Fruit fly (Drosophila melanogaster) whole organism, wandering third instar larva: ENCODE data around the gene CG8837.

Experiments used
- Abd-B ChIP-seq: fragments of >200 bp; optimal IDR thresholded peaks from 2 replicates; lab custom pipeline; 2017; ENCODE audit warnings: missing biosample characterization, missing genetic modification characterization
- CG32264 ChIP-seq: fragments of 200-800 bp; sonication (Bioruptor generic); optimal IDR thresholded peaks from 2 replicates; lab custom pipeline; 2016; ENCODE audit warnings: missing biosample characterization, missing genetic modification characterization
- CG9705 ChIP-seq: fragments of 200-800 bp; sonication (Bioruptor generic); optimal IDR thresholded peaks from 2 replicates; lab custom pipeline; 2018; ENCODE audit warnings: missing biosample characterization, mild to moderate bottlenecking, missing genetic modification characterization
- CrebA ChIP-seq: fragments of 200-800 bp; sonication (Bioruptor generic); optimal IDR thresholded peaks from 2 replicates; lab custom pipeline; 2016; ENCODE audit warnings: missing biosample characterization, mild to moderate bottlenecking, missing genetic modification characterization, borderline replicate concordance
- Dfd ChIP-seq: fragments of >200 bp; optimal IDR thresholded peaks from 2 replicates; lab custom pipeline; 2017; ENCODE audit warnings: missing biosample characterization, missing genetic modification characterization
- Dif ChIP-seq: fragments of 200-275, 200-300 bp; sonication (Bioruptor generic); optimal IDR thresholded peaks from 2 replicates; lab custom pipeline; 2018; ENCODE audit warnings: missing biosample characterization, missing genetic modification characterization; ENCODE audit not compliant: partially characterized antibody
- GATAd ChIP-seq: sonication (Bioruptor generic); optimal IDR thresholded peaks from 2 replicates; lab custom pipeline; 2016; ENCODE audit warnings: missing biosample characterization, missing genetic modification characterization
- HLH106 ChIP-seq: fragments of 200-800 bp; optimal IDR thresholded peaks from 3 replicates; lab custom pipeline; 2019; ENCODE audit warnings: missing biosample characterization, mild to moderate bottlenecking, missing genetic modification characterization, moderate library complexity
- Hnf4 ChIP-seq: fragments of 200-800 bp; sonication (Bioruptor generic); optimal IDR thresholded peaks from 2 replicates; lab custom pipeline; 2016; ENCODE audit warnings: missing biosample characterization, mild to moderate bottlenecking, missing genetic modification characterization
- Hr78 ChIP-seq: fragments of >200 bp; optimal IDR thresholded peaks from 2 replicates; lab custom pipeline; 2017; ENCODE audit warnings: missing biosample characterization, missing genetic modification characterization
- Hr83 ChIP-seq: fragments of 200-300 bp; sonication (Bioruptor generic); optimal IDR thresholded peaks from 2 replicates; lab custom pipeline; 2016; ENCODE audit warnings: missing biosample characterization, mild to moderate bottlenecking, missing genetic modification characterization, moderate library complexity; ENCODE audit not compliant: poor library complexity, severe bottlenecking
- Jra ChIP-seq: sonication (Bioruptor generic); optimal IDR thresholded peaks from 2 replicates; lab custom pipeline; 2016; ENCODE audit warnings: missing biosample characterization, missing genetic modification characterization
- Mio ChIP-seq: sonication (Bioruptor generic); optimal IDR thresholded peaks from 2 replicates; lab custom pipeline; 2016; ENCODE audit warnings: missing biosample characterization, missing genetic modification characterization
- Myc ChIP-seq: fragments of >200 bp; optimal IDR thresholded peaks from 2 replicates; lab custom pipeline; 2017
- N ChIP-seq: fragments of >200 bp; optimal IDR thresholded peaks from 2 replicates; lab custom pipeline; 2018; ENCODE audit warnings: missing biosample characterization, missing external identifiers, missing genetic modification characterization
- OdsH ChIP-seq: fragments of 200-800 bp; sonication (Bioruptor generic); optimal IDR thresholded peaks from 2 replicates; lab custom pipeline; 2016; ENCODE audit warnings: missing biosample characterization, mild to moderate bottlenecking, missing genetic modification characterization
- Rel ChIP-seq, 2 experiments: fragments of 200-800 bp; sonication (Bioruptor generic) in 1 of 2; optimal IDR thresholded peaks; 2 replicates in 1 of 2; 3 replicates in 1 of 2; lab custom pipeline; 2016 to 2019; ENCODE audit warnings: mild to moderate bottlenecking in 2 of 2, missing biosample characterization in 2 of 2, missing genetic modification characterization in 2 of 2, moderate library complexity in 1 of 2
- Sp1 ChIP-seq: fragments of 200-800 bp; sonication (Bioruptor generic); optimal IDR thresholded peaks from 3 replicates; lab custom pipeline; 2019; ENCODE audit warnings: missing biosample characterization, mild to moderate bottlenecking, missing genetic modification characterization, moderate library complexity
- Vsx2 ChIP-seq: fragments of 200-300, 225-300 bp; sonication (Bioruptor generic); optimal IDR thresholded peaks from 2 replicates; lab custom pipeline; 2018; ENCODE audit warnings: missing biosample characterization, missing genetic modification characterization; ENCODE audit not compliant: partially characterized antibody
- br ChIP-seq: fragments of 200-800 bp; sonication (Bioruptor generic); optimal IDR thresholded peaks from 2 replicates; lab custom pipeline; 2016; ENCODE audit warnings: missing biosample characterization, missing genetic modification characterization
- brk ChIP-seq: fragments of 200-800 bp; sonication (Bioruptor generic); optimal IDR thresholded peaks from 2 replicates; lab custom pipeline; 2016; ENCODE audit warnings: missing biosample characterization, mild to moderate bottlenecking, missing genetic modification characterization
- dl ChIP-seq, 2 experiments: fragments of 175-275, 200-275 bp in 1 of 2; fragments of 200-275 bp in 1 of 2; sonication (Bioruptor generic); optimal IDR thresholded peaks; lab custom pipeline; 2018; ENCODE audit warnings: mild to moderate bottlenecking in 2 of 2, missing biosample characterization in 2 of 2, missing genetic modification characterization in 2 of 2, moderate library complexity in 2 of 2; ENCODE audit not compliant: partially characterized antibody in 2 of 2, insufficient read depth in 1 of 2
- dmrt93B ChIP-seq: fragments of 200-800 bp; sonication (Bioruptor generic); optimal IDR thresholded peaks from 2 replicates; lab custom pipeline; 2018; ENCODE audit warnings: missing biosample characterization, mild to moderate bottlenecking, missing genetic modification characterization
- dsf ChIP-seq: sonication (Bioruptor generic); optimal IDR thresholded peaks from 2 replicates; lab custom pipeline; 2016; ENCODE audit warnings: missing biosample characterization, missing genetic modification characterization, borderline replicate concordance
- ey ChIP-seq: fragments of 200-800 bp; sonication (Bioruptor generic); optimal IDR thresholded peaks from 2 replicates; lab custom pipeline; 2016; ENCODE audit warnings: missing biosample characterization, missing genetic modification characterization
- foxo ChIP-seq, 2 experiments: fragments of 200-800 bp; sonication (Bioruptor generic); optimal IDR thresholded peaks; 2 replicates in 1 of 2; 3 replicates in 1 of 2; lab custom pipeline; 2016 to 2017; ENCODE audit warnings: missing biosample characterization in 2 of 2, missing genetic modification characterization in 2 of 2
- fru ChIP-seq: fragments of 200-800 bp; sonication (Bioruptor generic); optimal IDR thresholded peaks from 3 replicates; lab custom pipeline; 2016; ENCODE audit warnings: missing biosample characterization, mild to moderate bottlenecking, missing genetic modification characterization
- h ChIP-seq: fragments of 200-800 bp; sonication (Bioruptor generic); optimal IDR thresholded peaks from 3 replicates; lab custom pipeline; 2016; ENCODE audit warnings: missing biosample characterization, mild to moderate bottlenecking, missing genetic modification characterization
- jim ChIP-seq: fragments of 175-275, 200-325 bp; sonication (Bioruptor generic); optimal IDR thresholded peaks from 2 replicates; lab custom pipeline; 2016; ENCODE audit warnings: missing biosample characterization, mild to moderate bottlenecking, missing genetic modification characterization
- lola ChIP-seq: fragments of >200 bp; optimal IDR thresholded peaks from 2 replicates; lab custom pipeline; 2017; ENCODE audit warnings: missing biosample characterization, missing genetic modification characterization
- pan ChIP-seq: fragments of >200 bp; optimal IDR thresholded peaks from 2 replicates; lab custom pipeline; 2017
- psq ChIP-seq: fragments of 200-800 bp; sonication (Bioruptor generic); optimal IDR thresholded peaks from 3 replicates; lab custom pipeline; 2017; ENCODE audit warnings: missing biosample characterization, mild to moderate bottlenecking, missing genetic modification characterization, moderate library complexity
- rgr ChIP-seq: fragments of 200-800 bp; sonication (Bioruptor generic); optimal IDR thresholded peaks from 3 replicates; lab custom pipeline; 2016; ENCODE audit warnings: missing biosample characterization, mild to moderate bottlenecking, missing genetic modification characterization
- sage ChIP-seq: fragments of 200-800 bp; sonication (Bioruptor generic); optimal IDR thresholded peaks from 2 replicates; lab custom pipeline; 2016; ENCODE audit warnings: missing biosample characterization, mild to moderate bottlenecking, missing genetic modification characterization
- sv ChIP-seq: fragments of 200-800 bp; sonication (Bioruptor generic); optimal IDR thresholded peaks from 3 replicates; lab custom pipeline; 2016; ENCODE audit warnings: missing biosample characterization, missing genetic modification characterization
- tai ChIP-seq: sonication (Bioruptor generic); optimal IDR thresholded peaks from 2 replicates; lab custom pipeline; 2016; ENCODE audit warnings: missing biosample characterization, missing genetic modification characterization
- usp ChIP-seq: fragments of >200 bp; optimal IDR thresholded peaks from 2 replicates; lab custom pipeline; 2017; ENCODE audit warnings: missing biosample characterization, missing genetic modification characterization
- woc ChIP-seq: sonication (Bioruptor generic); optimal IDR thresholded peaks from 2 replicates; lab custom pipeline; 2016; ENCODE audit warnings: missing biosample characterization, mild to moderate bottlenecking, missing genetic modification characterization

CG8837 gene

dm6 chr2L:3330628-3331027, 10.6 kb downstream of the CG8837 start, which contains the start of gene CG3285:
Gene CG3285, plus strand, starts transcription at chr2L:3330928.
- TF ChIP-seq Dif (GFP tag; lab: Kevin White, UChicago) (no peak), rgr (GFP tag; lab: Kevin White, UChicago) (no peak), foxo (GFP tag; optimal IDR thresholded peaks at IDR 0.05; lab: Kevin White, UChicago) (no peak), Dfd (GFP tag; lab: Kevin White, UChicago) (no peak), brk (GFP tag; lab: Kevin White, UChicago) (no peak), dmrt93B (no peak), woc (GFP tag; lab: Kevin White, UChicago) (no peak), tai (GFP tag; lab: Kevin White, UChicago) (no peak), HLH106 (tag; lab: Kevin White, UChicago) (no peak), jim (GFP tag; lab: Kevin White, UChicago) (no peak), sv (GFP tag; lab: Kevin White, UChicago) (no peak), Vsx2 (no peak), Sp1 (no peak), Hr78 (GFP tag; lab: Kevin White, UChicago) (no peak), Jra (GFP tag; lab: Kevin White, UChicago) (no peak), Myc (no peak), br (GFP tag; lab: Kevin White, UChicago) (no peak), fru (GFP tag; lab: Kevin White, UChicago) (no peak), GATAd (GFP tag; lab: Kevin White, UChicago) (no peak), dl (GFP tag; optimal IDR thresholded peaks at IDR 0.05; lab: Kevin White, UChicago; ENCODE audit: insufficient read depth in 1 of 2, partially characterized antibody in 2 of 2) (no peak)
- TF ChIP-seq, all 38 proteins: peak for 0

dm6 chr2L:3332514-3332913, 12.5 kb downstream of the CG8837 start, which contains the start of gene CG15408:
Gene CG15408, plus strand, starts transcription at chr2L:3332814.
- TF ChIP-seq dmrt93B (no peak), HLH106 (tag; lab: Kevin White, UChicago) (no peak), Hnf4 (GFP tag; lab: Kevin White, UChicago) (no peak), CG32264 (no peak), h (no peak), Rel (GFP tag; optimal IDR thresholded peaks at IDR 0.05; lab: Kevin White, UChicago) (no peak), Rel (tag; optimal IDR thresholded peaks at IDR 0.05; lab: Kevin White, UChicago) (no peak)

dm6 chr2L:3338566-3339215, 18.6 kb downstream of the CG8837 start:
- TF ChIP-seq jim (GFP tag; lab: Kevin White, UChicago) = no peak
- TF ChIP-seq Mio (GFP tag; lab: Kevin White, UChicago) = no peak
- no peak for TF ChIP-seq Jra (GFP tag; lab: Kevin White, UChicago)
- TF ChIP-seq pan (lab: Kevin White, UChicago) = no peak
- no peak for TF ChIP-seq N
- TF ChIP-seq dl (GFP tag; optimal IDR thresholded peaks at IDR 0.05; lab: Kevin White, UChicago; ENCODE audit: insufficient read depth in 1 of 2, partially characterized antibody in 2 of 2) = no peak
- peak; percentile 40 for TF ChIP-seq HLH106 (tag; lab: Kevin White, UChicago)
- TF ChIP-seq CG32264 = no peak
- no peak for TF ChIP-seq usp (GFP tag; lab: Kevin White, UChicago)
- TF ChIP-seq rgr (GFP tag; lab: Kevin White, UChicago) = peak; percentile 35
- TF ChIP-seq sv (GFP tag; lab: Kevin White, UChicago) = peak; percentile 21
- TF ChIP-seq dsf = no peak
- TF ChIP-seq CrebA (GFP tag; lab: Kevin White, UChicago) = peak; percentile 29
- TF ChIP-seq Vsx2 = no peak
- TF ChIP-seq Abd-B (GFP tag; lab: Kevin White, UChicago) = no peak
- TF ChIP-seq fru (GFP tag; lab: Kevin White, UChicago) = peak; percentile 18
- TF ChIP-seq br (GFP tag; lab: Kevin White, UChicago) = peak; percentile 67
- TF ChIP-seq woc (GFP tag; lab: Kevin White, UChicago) = no peak
- TF ChIP-seq h = peak; percentile 30
- TF ChIP-seq Dfd (GFP tag; lab: Kevin White, UChicago) = no peak
- peak; percentile 49 for TF ChIP-seq Hr83 (GFP tag; lab: Kevin White, UChicago)
- peak; percentile 28 for TF ChIP-seq dmrt93B
- no peak for TF ChIP-seq Sp1
- TF ChIP-seq psq = peak; percentile 17
- peak in 1 of 2 experiments; percentile 61 for TF ChIP-seq foxo (GFP tag; optimal IDR thresholded peaks at IDR 0.05; lab: Kevin White, UChicago)
- peak; percentile 36 for TF ChIP-seq sage
- TF ChIP-seq Hr78 (GFP tag; lab: Kevin White, UChicago) = no peak
- TF ChIP-seq OdsH (GFP tag; lab: Kevin White, UChicago) = peak; percentile 36
- TF ChIP-seq GATAd (GFP tag; lab: Kevin White, UChicago) = no peak
- TF ChIP-seq Dif (GFP tag; lab: Kevin White, UChicago) = no peak
- no peak for TF ChIP-seq Rel (GFP tag; optimal IDR thresholded peaks at IDR 0.05; lab: Kevin White, UChicago)
- peak; percentile 83 for TF ChIP-seq Rel (tag; optimal IDR thresholded peaks at IDR 0.05; lab: Kevin White, UChicago)
- peak; percentile 39 for TF ChIP-seq Hnf4 (GFP tag; lab: Kevin White, UChicago)
- no peak for TF ChIP-seq brk (GFP tag; lab: Kevin White, UChicago)
- no peak for TF ChIP-seq Myc
- no peak for TF ChIP-seq tai (GFP tag; lab: Kevin White, UChicago)
- no peak for TF ChIP-seq CG9705 (GFP tag; lab: Kevin White, UChicago)
- TF ChIP-seq ey (GFP tag; lab: Kevin White, UChicago) = peak; percentile 54
- TF ChIP-seq lola (GFP tag; lab: Kevin White, UChicago) = no peak
- TF ChIP-seq, all 38 proteins: peak for 16
